Fruit fly (Drosophila melanogaster) whole organism, larva: ENCODE measurements around the gene RpS27.

Experiments
- noc ChIP-seq: fragments of 200-800 bp; sonication (Bioruptor generic); optimal IDR thresholded peaks from 3 replicates; lab custom pipeline; 2019; ENCODE audit warnings: missing biosample characterization, mild to moderate bottlenecking, missing genetic modification characterization, moderate library complexity

RpS27 gene

DNA sequence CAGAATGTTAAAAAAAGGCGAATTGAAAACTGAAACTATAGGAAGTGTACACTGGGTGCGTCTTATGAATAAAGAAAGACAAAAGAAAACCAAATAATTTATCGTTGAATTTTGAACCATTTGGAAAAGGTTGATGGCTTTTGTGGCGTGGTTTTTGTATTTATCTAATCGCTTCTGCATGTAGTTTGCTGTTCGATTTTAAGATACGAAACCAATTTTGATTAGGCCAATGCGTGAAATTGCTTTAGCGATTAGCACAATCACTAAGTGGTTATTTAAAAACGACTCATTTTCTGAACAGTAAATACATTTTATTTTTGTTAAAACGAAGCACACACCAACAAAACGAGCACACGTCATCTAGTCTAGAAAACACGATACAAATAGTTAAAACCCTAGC is 13.4 kb upstream of the RpS27 start:
- TF ChIP-seq noc (tag; lab: Kevin White, UChicago) = no peak

DNA sequence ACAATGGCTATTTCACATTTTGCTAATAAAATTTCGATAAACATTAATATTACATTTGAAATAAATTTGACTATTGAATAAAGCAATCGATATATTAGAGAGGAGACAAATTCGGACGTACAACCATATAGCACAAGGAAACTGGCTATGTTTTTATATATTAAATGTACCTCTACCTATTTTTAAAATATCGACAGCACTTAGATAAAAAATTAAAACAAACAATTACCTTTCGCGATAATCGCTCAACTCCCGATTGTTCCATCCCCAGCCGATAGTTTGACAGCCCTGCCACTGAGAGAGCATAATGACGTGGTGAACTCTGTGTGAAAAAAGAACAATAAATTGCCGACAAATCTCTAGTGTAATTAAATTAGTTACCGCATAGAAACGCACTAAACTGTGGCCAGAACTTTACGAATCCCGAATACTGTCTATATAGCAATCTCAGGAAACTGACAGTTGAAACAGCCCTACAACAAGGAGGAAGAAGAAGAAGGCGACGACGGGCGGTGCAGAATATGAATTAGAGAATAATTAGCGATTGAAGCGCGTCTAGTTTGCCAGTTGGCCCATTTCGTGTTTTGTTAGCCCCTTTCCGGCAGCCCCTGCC is 11.4 kb upstream of the RpS27 start, which contains the start of gene CG11857:
TSS of gene CG11857 (plus strand) at position 271 of the 613 bp plus-strand sequence.
- peak; percentile 95 for TF ChIP-seq noc (tag; lab: Kevin White, UChicago)

DNA sequence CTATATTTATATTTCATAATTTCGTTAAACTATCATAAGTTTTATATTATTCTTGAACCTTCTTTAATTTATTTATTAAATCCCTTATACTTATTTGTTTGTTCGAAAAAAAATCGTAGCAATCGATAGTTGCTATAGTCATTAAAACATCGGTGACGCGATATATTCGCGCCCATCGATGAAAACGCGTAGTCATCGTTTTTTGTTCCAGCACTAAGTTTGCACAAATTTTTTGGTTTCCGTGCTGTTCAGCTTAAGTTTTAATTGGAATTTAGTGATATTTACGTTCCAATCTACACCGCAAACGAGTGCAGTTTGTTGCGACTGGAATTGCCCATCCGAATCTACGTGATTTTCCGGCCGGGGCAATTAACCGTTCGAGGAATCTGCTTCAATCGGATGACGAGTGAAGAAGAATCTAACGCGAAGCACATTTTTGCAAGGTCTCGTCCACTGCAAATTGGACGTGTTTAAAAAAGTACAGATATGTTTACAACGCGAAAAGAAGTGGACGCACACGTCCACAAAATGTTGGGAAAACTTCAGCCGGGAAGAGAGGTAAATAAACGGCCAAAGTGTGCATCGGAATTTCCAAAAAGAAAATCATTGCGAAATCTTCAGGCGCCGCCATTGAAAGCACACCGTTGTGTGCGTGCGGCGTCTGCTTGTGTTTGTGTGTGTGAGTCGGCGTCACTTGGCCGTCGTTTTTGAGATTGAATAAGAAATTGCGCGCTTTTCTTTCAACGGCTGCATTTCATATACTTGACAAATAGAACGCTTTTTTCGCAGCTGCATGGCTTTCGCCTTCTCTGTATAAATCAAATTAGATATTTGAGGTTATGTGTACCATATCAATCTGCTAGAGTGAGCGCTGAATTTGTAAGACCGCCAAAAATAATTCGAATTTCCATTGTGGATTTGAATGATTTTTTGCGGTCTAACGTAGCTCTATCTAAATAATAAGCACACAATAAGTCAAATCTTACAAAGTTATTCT is 2.1 kb upstream of the RpS27 start, which contains the start of gene Nup358:
TSS of gene Nup358 (plus strand) at position 204 of the 997 bp plus-strand sequence.
- no peak for TF ChIP-seq noc (tag; lab: Kevin White, UChicago)

DNA sequence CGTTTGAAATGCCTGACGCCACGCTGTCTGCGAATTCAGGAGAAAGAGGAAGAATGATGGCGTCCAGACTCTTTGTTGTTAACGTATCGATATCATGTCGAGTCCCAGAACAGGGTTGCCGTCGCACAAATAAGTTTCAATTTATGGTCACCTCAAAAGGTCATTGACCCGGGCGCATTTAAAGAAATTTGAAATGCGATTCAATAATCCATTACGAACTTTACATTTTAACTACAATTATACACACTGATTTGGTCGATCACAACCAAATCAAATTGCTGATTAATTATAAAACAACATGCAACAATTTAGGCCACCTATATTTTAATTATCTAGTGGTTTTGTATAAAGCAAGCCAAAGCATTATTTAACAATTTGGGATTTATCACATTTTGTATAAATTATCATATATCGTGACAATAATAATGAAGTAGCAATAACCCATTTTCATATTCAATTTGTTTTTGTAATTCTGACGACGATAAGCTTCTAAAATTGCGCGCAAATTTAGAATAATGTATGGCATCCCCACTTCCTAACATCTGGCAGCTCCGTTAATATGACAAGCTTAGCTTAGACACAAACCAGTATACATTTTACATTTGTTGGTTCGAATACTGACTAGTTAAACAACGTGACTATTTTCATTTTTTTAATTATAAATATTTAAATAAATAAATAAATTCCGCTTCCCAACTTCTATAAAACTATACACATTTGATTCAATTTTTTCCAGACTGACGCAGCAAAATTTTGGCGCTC is 2.1 kb downstream of the RpS27 start, which contains the start of gene bam:
TSS of gene bam (minus strand) at position 58 of the 762 bp plus-strand sequence.
- TF ChIP-seq noc (tag; lab: Kevin White, UChicago) = no peak

DNA sequence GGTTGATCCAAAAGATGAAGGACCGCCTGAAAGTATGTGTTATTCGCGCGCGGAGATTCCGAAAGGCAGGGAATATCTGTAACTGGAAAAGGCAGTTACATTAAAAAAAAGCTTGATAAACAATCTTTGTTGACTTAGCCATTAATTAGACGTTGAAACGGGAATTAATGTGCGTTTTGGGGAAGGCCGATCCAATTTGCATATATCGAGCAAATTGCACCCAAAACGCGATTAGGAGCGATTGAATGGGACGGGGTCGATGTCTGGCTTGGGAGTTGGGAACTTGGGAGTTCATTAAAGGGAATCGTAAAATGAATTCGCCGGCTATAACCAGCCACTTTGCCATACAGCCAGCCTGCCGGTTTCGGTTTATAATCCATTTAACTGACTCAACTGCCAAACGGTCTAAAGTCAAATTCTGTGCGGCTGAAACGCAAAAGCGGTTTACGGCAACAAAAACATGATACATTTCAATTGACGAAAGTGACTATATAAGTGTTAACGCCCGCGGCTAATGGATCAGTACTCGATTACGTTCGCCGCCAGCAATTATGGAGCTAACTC is 5.7 kb downstream of the RpS27 start, which contains the start of gene CG11854:
TSS of gene CG11854 (plus strand) at position 514 of the 564 bp plus-strand sequence.
- TF ChIP-seq noc (tag; lab: Kevin White, UChicago) = no peak

DNA sequence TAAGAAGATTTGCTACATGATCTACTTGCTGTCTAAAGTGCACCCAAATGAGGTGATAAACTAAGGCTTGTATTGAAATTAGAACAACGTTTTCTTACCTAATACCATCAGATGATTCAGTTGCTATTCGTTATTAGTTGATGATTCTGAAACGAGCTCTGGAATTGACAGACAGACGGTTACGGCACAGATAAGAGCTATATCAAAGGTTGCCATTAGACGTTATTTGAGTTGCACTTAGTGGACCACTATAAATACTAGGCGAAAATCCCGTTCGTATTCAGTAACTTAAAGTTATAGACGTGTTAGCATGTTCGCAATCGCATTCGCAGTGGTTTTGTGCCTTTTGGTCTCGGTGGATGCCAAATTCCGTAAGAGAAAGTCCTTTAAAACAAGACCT is 7.4 kb downstream of the RpS27 start, which contains the start of gene to:
TSS of gene to (plus strand) at position 301 of the 400 bp plus-strand sequence.
- TF ChIP-seq noc (tag; lab: Kevin White, UChicago) = no peak

DNA sequence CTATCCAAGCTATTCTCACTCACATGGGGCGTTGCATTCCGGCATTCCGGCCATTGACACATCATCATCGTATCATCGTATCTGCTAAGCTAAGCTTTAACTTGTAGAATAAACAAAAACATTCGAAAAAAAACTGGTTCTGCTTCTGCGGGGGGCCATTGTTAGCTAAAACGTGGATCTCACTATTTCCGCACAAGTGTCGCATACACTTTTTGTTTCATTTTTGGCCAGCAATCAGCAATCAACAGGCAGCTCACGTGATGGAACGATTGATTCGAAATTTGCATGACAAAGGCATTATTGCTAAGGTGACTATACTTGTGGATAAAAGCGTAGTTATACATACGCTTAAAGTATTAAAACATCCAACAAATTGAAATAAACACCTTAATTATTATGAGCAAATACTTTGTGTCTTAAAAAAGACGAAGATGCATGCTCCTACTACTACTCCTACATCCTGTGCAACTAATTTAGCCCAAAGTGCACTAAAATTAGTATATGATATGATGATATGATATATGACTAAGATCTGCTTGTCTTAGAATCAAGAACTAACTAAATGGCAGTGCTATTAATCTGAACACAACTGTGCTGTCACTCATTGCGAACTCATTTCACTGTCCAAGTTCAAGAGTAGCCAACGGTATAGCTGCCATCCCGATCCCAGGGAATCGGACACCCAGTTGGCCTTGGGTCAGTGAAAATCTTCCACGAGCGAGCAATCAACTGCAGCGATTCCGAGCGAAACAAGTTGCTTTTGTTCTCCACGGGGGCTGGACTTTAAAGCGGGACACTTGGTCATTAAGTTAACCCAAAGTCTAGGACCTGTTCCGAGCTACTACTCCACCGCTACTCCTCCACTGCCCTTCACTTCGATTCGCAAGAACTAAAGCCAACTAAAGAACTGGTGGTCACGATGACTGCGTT is 8.3 kb downstream of the RpS27 start:
- no peak for TF ChIP-seq noc (tag; lab: Kevin White, UChicago)

DNA sequence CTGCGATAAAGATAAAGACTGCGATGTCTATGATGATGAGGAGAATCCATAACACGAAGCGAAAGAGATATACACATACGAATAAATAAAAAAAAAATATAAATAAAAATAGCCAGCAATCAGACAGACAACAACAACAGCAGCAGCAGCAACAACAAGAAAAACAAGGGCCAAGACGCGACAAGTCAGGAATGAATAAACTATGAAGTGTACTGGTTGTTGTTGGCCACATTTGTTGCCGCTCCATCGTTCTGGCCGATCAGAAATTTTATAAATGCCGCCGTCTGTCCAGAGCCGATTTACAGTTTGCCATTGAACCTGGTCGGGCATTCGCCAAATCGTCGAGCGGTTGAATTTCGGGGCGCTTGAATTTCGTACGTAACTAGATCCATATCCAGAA is 10.0 kb downstream of the RpS27 start, which contains the start of gene Jhbp7:
TSS of gene Jhbp7 (plus strand) at position 301 of the 400 bp plus-strand sequence.
- no peak for TF ChIP-seq noc (tag; lab: Kevin White, UChicago)

DNA sequence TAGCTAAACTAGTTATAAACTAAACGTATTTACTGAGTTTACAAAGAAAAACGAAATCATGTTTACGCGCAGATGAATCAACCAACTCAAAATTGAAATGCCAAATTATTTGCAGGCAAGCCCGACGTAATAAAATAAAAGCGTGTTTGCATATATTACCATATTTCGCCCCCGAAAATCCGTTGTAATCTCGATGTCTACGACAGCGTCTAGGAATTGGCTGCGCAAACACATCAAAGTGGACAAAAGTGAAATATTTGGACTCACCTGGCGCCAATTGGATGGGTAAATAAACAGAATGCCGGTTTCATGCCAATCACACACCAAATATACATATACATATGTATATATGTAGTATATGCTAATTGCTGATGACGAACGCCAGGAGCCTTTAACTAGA is 11.2 kb downstream of the RpS27 start:
- no peak for TF ChIP-seq noc (tag; lab: Kevin White, UChicago)

DNA sequence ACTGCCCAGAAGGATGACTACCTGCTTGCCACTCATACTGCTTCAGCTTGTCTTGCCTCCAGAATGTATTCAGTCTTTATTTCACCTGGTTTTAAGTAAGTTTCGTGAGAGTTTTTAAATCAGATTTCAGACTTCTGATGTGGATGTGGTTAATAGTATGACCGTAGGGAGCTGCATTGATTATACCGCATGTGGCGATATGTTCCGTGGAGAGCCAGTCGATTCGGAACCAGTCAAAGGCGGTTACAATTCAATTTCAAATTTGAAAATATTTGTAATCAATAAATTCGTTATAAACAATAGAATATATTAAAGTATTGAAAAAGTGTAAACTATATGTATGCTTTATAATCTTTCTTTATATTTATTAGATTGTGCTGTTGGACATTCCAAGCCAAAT is 12.0 kb downstream of the RpS27 start, which contains the start of gene Sil1:
TSS of gene Sil1 (minus strand) at position 168 of the 400 bp plus-strand sequence.
- TF ChIP-seq noc (tag; lab: Kevin White, UChicago) = no peak

DNA sequence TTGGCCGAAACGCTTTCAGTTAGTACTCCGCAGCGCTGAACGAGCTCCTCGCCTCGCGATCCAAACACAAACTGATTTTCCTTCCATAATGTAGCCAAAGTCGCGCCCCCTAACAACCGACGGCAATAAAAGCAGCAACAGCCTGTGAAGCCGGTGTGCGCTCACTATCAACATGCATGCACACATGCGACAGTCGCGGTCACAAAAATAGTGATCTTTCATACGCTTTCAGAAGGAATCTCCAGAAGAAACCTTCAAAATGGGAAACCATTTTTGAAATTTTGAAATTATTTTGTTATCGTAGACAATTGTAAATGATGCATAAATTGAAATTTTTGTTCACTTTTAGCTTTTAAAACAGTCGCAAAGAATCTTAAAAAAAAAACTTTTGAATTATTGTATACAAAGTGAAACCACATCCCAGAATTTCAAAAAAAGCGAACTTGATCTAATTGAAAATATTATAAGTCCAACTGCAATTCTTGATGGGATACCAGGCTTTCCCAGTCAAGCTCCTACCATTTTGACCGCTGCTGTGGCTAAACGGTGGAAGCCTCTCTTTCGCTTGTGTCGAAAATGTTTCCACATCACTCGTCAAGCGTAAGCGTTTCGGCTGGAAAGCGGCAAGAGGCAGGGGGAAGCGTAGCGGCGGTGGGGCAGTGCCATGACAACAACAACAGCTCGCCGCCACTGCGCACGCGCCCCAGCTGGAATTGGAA is 14.9 kb downstream of the RpS27 start, which contains the start of gene Cad96Cb:
TSS of gene Cad96Cb (minus strand) at position 51 of the 719 bp plus-strand sequence.
- no peak for TF ChIP-seq noc (tag; lab: Kevin White, UChicago)

DNA sequence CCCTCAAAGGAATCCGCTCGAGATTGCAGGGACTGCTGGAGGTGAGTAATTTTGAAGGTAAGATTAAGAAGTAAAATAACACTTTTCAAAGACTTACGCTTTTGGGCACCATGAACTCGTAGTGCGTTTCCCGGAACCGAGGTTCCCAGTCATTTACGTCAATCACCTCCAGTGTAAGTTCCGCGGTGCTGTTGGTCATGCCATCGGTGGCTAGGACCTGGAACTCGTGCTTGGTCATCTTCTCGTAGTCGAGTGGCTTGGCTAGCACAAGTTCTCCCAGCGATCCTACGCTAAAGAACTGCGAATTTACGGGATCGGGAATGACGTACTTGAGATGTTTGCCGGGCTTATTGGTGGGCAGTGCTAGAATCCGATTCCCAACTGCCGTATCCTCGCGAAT is 21.8 kb downstream of the RpS27 start:
- TF ChIP-seq noc (tag; lab: Kevin White, UChicago) = no peak
